Worm (Caenorhabditis elegans) whole organism, L3 larva: ENCODE measurements around the gene clec-3.

ENCODE experiments used
- R02D3.7 ChIP-seq: fragments of 150-350 bp; optimal IDR thresholded peaks from 2 replicates; lab custom pipeline; 2014; ENCODE audit warnings: missing biosample characterization, missing genetic modification characterization
- ZK546.5 ChIP-seq: sonication (generic microtip); optimal IDR thresholded peaks from 2 replicates; lab custom pipeline; 2017; ENCODE audit warnings: missing biosample characterization, missing genetic modification characterization
- aly-2 ChIP-seq: fragments of 150-350 bp; optimal IDR thresholded peaks from 2 replicates; lab custom pipeline; 2014; ENCODE audit warnings: missing biosample characterization, missing genetic modification characterization
- ama-1 ChIP-seq: fragments of 150-350 bp; optimal IDR thresholded peaks from 2 replicates; lab custom pipeline; 2018
- ceh-28 ChIP-seq: fragments of 150-350 bp; optimal IDR thresholded peaks from 2 replicates; lab custom pipeline; 2014; ENCODE audit warnings: missing biosample characterization, missing genetic modification reagents, missing genetic modification characterization
- ceh-82 ChIP-seq: fragments of 150-350 bp; optimal IDR thresholded peaks from 2 replicates; lab custom pipeline; 2014; ENCODE audit warnings: missing biosample characterization, missing genetic modification characterization
- daf-12 ChIP-seq: fragments of 150-350 bp; optimal IDR thresholded peaks from 2 replicates; lab custom pipeline; 2014; ENCODE audit warnings: missing biosample characterization, missing genetic modification reagents, missing genetic modification characterization
- egl-27 ChIP-seq: sonication (generic microtip); optimal IDR thresholded peaks from 4 replicates; lab custom pipeline; 2017; ENCODE audit warnings: missing biosample characterization, missing genetic modification reagents, missing genetic modification characterization
- egl-5 ChIP-seq: fragments of 150-350 bp; optimal IDR thresholded peaks from 2 replicates; lab custom pipeline; 2017; ENCODE audit warnings: missing biosample characterization, missing genetic modification reagents, missing genetic modification characterization, inconsistent platforms
- elt-1 ChIP-seq: fragments of 150-350 bp; optimal IDR thresholded peaks from 2 replicates; lab custom pipeline; 2014; ENCODE audit warnings: missing biosample characterization, missing genetic modification characterization
- elt-2 ChIP-seq: sonication (generic microtip); optimal IDR thresholded peaks from 2 replicates; lab custom pipeline; 2016; ENCODE audit warnings: missing genetic modification reagents, mild to moderate bottlenecking, missing genetic modification characterization, missing compliant biosample characterization
- elt-3 ChIP-seq, 3 experiments: fragments of 150-350 bp in 1 of 3; sonication (generic microtip) in 2 of 3; optimal IDR thresholded peaks; 2 replicates in 2 of 3; 4 replicates in 1 of 3; lab custom pipeline; 2014 to 2017; ENCODE audit warnings: missing biosample characterization in 3 of 3, missing genetic modification characterization in 3 of 3
- eor-1 ChIP-seq, 2 experiments: fragments of 150-350 bp; optimal IDR thresholded peaks; 2 replicates each; lab custom pipeline; 2014 to 2018; ENCODE audit warnings: missing biosample characterization in 2 of 2, missing genetic modification characterization in 2 of 2
- fkh-10 ChIP-seq: sonication (generic microtip); optimal IDR thresholded peaks from 2 replicates; lab custom pipeline; 2017; ENCODE audit warnings: missing biosample characterization, missing genetic modification reagents, missing genetic modification characterization
- fkh-2 ChIP-seq: fragments of 150-350 bp; optimal IDR thresholded peaks from 2 replicates; lab custom pipeline; 2014; ENCODE audit warnings: missing biosample characterization, missing genetic modification reagents, missing genetic modification characterization
- fos-1 ChIP-seq: fragments of 150-350 bp; optimal IDR thresholded peaks from 2 replicates; lab custom pipeline; 2014; ENCODE audit warnings: missing biosample characterization, missing genetic modification characterization
- hmg-11 ChIP-seq: sonication (generic microtip); optimal IDR thresholded peaks from 2 replicates; lab custom pipeline; 2016; ENCODE audit warnings: missing genetic modification characterization, missing compliant biosample characterization
- jun-1 ChIP-seq: fragments of 150-350 bp; optimal IDR thresholded peaks from 2 replicates; lab custom pipeline; 2014; ENCODE audit warnings: missing biosample characterization, missing genetic modification reagents, missing genetic modification characterization
- lin-15B ChIP-seq: fragments of 150-350 bp; optimal IDR thresholded peaks from 2 replicates; lab custom pipeline; 2014; ENCODE audit warnings: missing biosample characterization, missing genetic modification characterization
- lin-39 ChIP-seq: fragments of 150-350 bp; optimal IDR thresholded peaks from 2 replicates; lab custom pipeline; 2018; ENCODE audit warnings: missing biosample characterization, missing genetic modification reagents, missing genetic modification characterization
- lsy-12 ChIP-seq: sonication (generic microtip); optimal IDR thresholded peaks from 2 replicates; lab custom pipeline; 2016; ENCODE audit warnings: mild to moderate bottlenecking, missing genetic modification characterization, missing compliant biosample characterization
- mdl-1 ChIP-seq: fragments of 150-350 bp; optimal IDR thresholded peaks from 2 replicates; lab custom pipeline; 2014; ENCODE audit warnings: missing biosample characterization, missing genetic modification characterization
- nfya-1 ChIP-seq: sonication (generic microtip); optimal IDR thresholded peaks from 2 replicates; lab custom pipeline; 2017; ENCODE audit warnings: missing genetic modification characterization, mild to moderate bottlenecking, missing compliant biosample characterization, antibody characterized with exemption, moderate library complexity; ENCODE audit not compliant: insufficient read depth
- nhr-11 ChIP-seq: fragments of 150-350 bp; optimal IDR thresholded peaks from 2 replicates; lab custom pipeline; 2014; ENCODE audit warnings: missing biosample characterization, missing genetic modification characterization
- nhr-23 ChIP-seq: fragments of 150-350 bp; optimal IDR thresholded peaks from 2 replicates; lab custom pipeline; 2014; ENCODE audit warnings: missing biosample characterization, missing genetic modification reagents, missing genetic modification characterization
- nhr-25 ChIP-seq: sonication (generic microtip); optimal IDR thresholded peaks from 2 replicates; lab custom pipeline; 2017; ENCODE audit warnings: missing biosample characterization, missing genetic modification characterization
- nhr-28 ChIP-seq: fragments of 150-350 bp; optimal IDR thresholded peaks from 2 replicates; lab custom pipeline; 2014; ENCODE audit warnings: missing biosample characterization, missing genetic modification characterization
- nhr-43 ChIP-seq: sonication (generic microtip); optimal IDR thresholded peaks from 2 replicates; lab custom pipeline; 2016; ENCODE audit warnings: mild to moderate bottlenecking, missing genetic modification characterization, missing compliant biosample characterization; ENCODE audit not compliant: poor library complexity, severe bottlenecking
- nhr-67 ChIP-seq: fragments of 150-350 bp; optimal IDR thresholded peaks from 2 replicates; lab custom pipeline; 2014; ENCODE audit warnings: missing biosample characterization, missing genetic modification characterization
- nhr-76 ChIP-seq: fragments of 150-350 bp; sonication (generic microtip); optimal IDR thresholded peaks from 5 replicates; lab custom pipeline; 2014; ENCODE audit warnings: missing biosample characterization, missing genetic modification characterization
- nhr-77 ChIP-seq: fragments of 150-350 bp; optimal IDR thresholded peaks from 2 replicates; lab custom pipeline; 2014; ENCODE audit warnings: missing biosample characterization, missing genetic modification characterization
- pha-4 ChIP-seq: fragments of 150-350 bp; optimal IDR thresholded peaks from 2 replicates; lab custom pipeline; 2014; ENCODE audit warnings: missing biosample characterization, missing genetic modification reagents, missing genetic modification characterization
- pqm-1 ChIP-seq: fragments of 150-350 bp; optimal IDR thresholded peaks from 2 replicates; lab custom pipeline; 2017; ENCODE audit warnings: missing biosample characterization, missing genetic modification characterization, inconsistent platforms
- sea-2 ChIP-seq: fragments of 150-350 bp; sonication (generic microtip); optimal IDR thresholded peaks from 4 replicates; lab custom pipeline; 2014; ENCODE audit warnings: missing biosample characterization, missing genetic modification reagents, missing genetic modification characterization
- skn-1 ChIP-seq: fragments of 150-350 bp; optimal IDR thresholded peaks from 2 replicates; lab custom pipeline; 2014; ENCODE audit warnings: missing biosample characterization, missing genetic modification characterization
- snpc-4 ChIP-seq: fragments of 150-350 bp; optimal IDR thresholded peaks from 2 replicates; lab custom pipeline; 2014; ENCODE audit warnings: missing biosample characterization, missing genetic modification characterization
- tbx-2 ChIP-seq: sonication (generic microtip); optimal IDR thresholded peaks from 2 replicates; lab custom pipeline; 2016; ENCODE audit warnings: mild to moderate bottlenecking, missing genetic modification characterization, missing compliant biosample characterization
- unc-39 ChIP-seq: sonication (generic microtip); optimal IDR thresholded peaks from 4 replicates; lab custom pipeline; 2017; ENCODE audit warnings: missing biosample characterization, missing genetic modification characterization
- unc-62 ChIP-seq: fragments of 150-350 bp; sonication (generic microtip); optimal IDR thresholded peaks from 4 replicates; lab custom pipeline; 2014; ENCODE audit warnings: missing biosample characterization, missing genetic modification reagents, missing genetic modification characterization
- zag-1 ChIP-seq: fragments of 150-350 bp; optimal IDR thresholded peaks from 2 replicates; lab custom pipeline; 2014; ENCODE audit warnings: missing biosample characterization, missing genetic modification characterization
- ztf-4 ChIP-seq: fragments of 150-350 bp; optimal IDR thresholded peaks from 2 replicates; lab custom pipeline; 2014; ENCODE audit warnings: missing biosample characterization, missing genetic modification characterization

Gene clec-3

DNA sequence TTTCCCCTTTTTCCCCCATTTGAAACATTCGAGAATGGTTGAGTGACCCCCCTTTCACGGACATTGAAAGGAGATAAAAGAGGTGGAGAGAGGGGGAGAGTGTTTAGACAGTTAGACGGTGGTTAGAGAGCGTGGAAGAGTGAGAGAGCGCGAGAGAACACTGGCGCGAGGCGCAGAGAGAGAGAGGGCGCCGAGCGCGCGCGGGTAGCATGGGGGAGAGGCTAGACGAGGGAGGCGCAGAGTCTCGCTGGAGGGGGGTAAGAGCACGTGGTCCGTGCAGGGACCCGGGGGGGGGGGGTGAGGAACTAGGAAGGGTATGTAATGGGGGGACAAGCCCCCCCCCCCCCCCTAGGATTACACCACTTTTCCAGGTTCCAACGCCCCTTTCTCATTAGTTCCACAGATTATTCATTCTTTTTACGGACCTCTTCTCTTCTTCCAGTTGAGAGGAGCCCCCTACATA is 45.7 kb downstream of the clec-3 start:
- peak; percentile 98 for TF ChIP-seq jun-1
- peak; percentile 90 for TF ChIP-seq ceh-28 (tag; lab: Kevin White, UChicago)
- TF ChIP-seq fkh-10 (GFP tag; lab: Kevin White, UChicago): peak; percentile 69
- peak; percentile 84 for TF ChIP-seq elt-1 (tag; lab: Kevin White, UChicago)
- no peak for TF ChIP-seq fkh-2
- TF ChIP-seq nhr-11 (tag; lab: Kevin White, UChicago): peak; percentile 81
- peak; percentile 99 for TF ChIP-seq lin-39 (tag; lab: Kevin White, UChicago)
- TF ChIP-seq unc-39 (tag; lab: Kevin White, UChicago): no peak
- no peak for TF ChIP-seq ZK546.5 (tag; lab: Kevin White, UChicago)
- TF ChIP-seq pha-4 (tag; lab: Kevin White, UChicago): peak; percentile 97
- TF ChIP-seq nhr-76: no peak
- peak; percentile 93 for TF ChIP-seq nhr-43 (tag; lab: Kevin White, UChicago)
- no peak for TF ChIP-seq aly-2 (tag; lab: Kevin White, UChicago)
- peak; percentile 82 for TF ChIP-seq ama-1 (lab: Kevin White, UChicago)
- peak in 1 of 2 experiments; percentile 83 for TF ChIP-seq eor-1 (tag; optimal IDR thresholded peaks at IDR 0.05; lab: Kevin White, UChicago)
- TF ChIP-seq pqm-1 (tag; lab: Kevin White, UChicago): peak; percentile 84
- TF ChIP-seq hmg-11 (tag; lab: Kevin White, UChicago): peak; percentile 81
- TF ChIP-seq skn-1: peak; percentile 59
- no peak for TF ChIP-seq nhr-77 (tag; lab: Kevin White, UChicago)
- peak; percentile 78 for TF ChIP-seq unc-62 (GFP tag; lab: Kevin White, UChicago)
- TF ChIP-seq egl-27 (tag; lab: Kevin White, UChicago): peak; percentile 87
- TF ChIP-seq nhr-28 (tag; lab: Kevin White, UChicago): no peak
- peak; percentile 87 for TF ChIP-seq elt-2 (tag; lab: Kevin White, UChicago)
- peak; percentile 80 for TF ChIP-seq zag-1 (tag; lab: Kevin White, UChicago)
- TF ChIP-seq nhr-25: peak; percentile 97
- peak; percentile 47 for TF ChIP-seq snpc-4 (tag; lab: Kevin White, UChicago)
- TF ChIP-seq daf-12 (tag; lab: Kevin White, UChicago): peak; percentile 60
- TF ChIP-seq tbx-2: peak; percentile 82
- TF ChIP-seq lin-15B: peak; percentile 63
- peak; percentile 70 for TF ChIP-seq fos-1 (tag; lab: Kevin White, UChicago)
- no peak for TF ChIP-seq nhr-67
- no peak for TF ChIP-seq ztf-4 (tag; lab: Kevin White, UChicago)
- peak; percentile 95 for TF ChIP-seq lsy-12 (tag; lab: Kevin White, UChicago)
- peak; percentile 74 for TF ChIP-seq egl-5
- TF ChIP-seq mdl-1 (tag; lab: Kevin White, UChicago): peak; percentile 98
- peak; percentile 7 for TF ChIP-seq sea-2 (GFP tag; lab: Kevin White, UChicago)
- peak; percentile 87 for TF ChIP-seq ceh-82 (tag; lab: Kevin White, UChicago)
- TF ChIP-seq nhr-23: peak; percentile 97
- peak; percentile 78 for TF ChIP-seq R02D3.7 (tag; lab: Kevin White, UChicago)
- peak in 2 of 3 experiments; percentile 1 to 37 for TF ChIP-seq elt-3 (tag; optimal IDR thresholded peaks at IDR 0.05; lab: Kevin White, UChicago)
- TF ChIP-seq nfya-1 (tag; lab: Kevin White, UChicago): peak; percentile 95
